Fruit fly (Drosophila melanogaster) whole organism, embryonic: ENCODE results near the gene topi.

ENCODE experiments used
- CG10147 ChIP-seq: fragments of 200-800 bp; sonication (Bioruptor generic); optimal IDR thresholded peaks from 2 replicates; lab custom pipeline; 2019; ENCODE audit warnings: missing biosample characterization, mild to moderate bottlenecking, missing genetic modification characterization, moderate library complexity
- CG11456 ChIP-seq: fragments of 200-800 bp; sonication (Bioruptor generic); IDR thresholded peaks from 3 replicates; pipeline ENCODE4 v1.3.6; 2022; ENCODE audit warnings: missing biosample characterization, missing genetic modification characterization
- CG12155 ChIP-seq: fragments of 200-800 bp; sonication (Bioruptor generic); optimal IDR thresholded peaks from 3 replicates; lab custom pipeline; 2016; ENCODE audit warnings: missing biosample characterization, missing genetic modification characterization
- CG17568 ChIP-seq: fragments of 200-800 bp; sonication (Bioruptor generic); optimal IDR thresholded peaks from 2 replicates; lab custom pipeline; 2018; ENCODE audit warnings: missing biosample characterization, mild to moderate bottlenecking, missing genetic modification characterization, moderate library complexity
- CG17829 ChIP-seq: fragments of 200-800 bp; optimal IDR thresholded peaks from 2 replicates; lab custom pipeline; 2019; ENCODE audit warnings: missing biosample characterization, mild to moderate bottlenecking, missing genetic modification characterization, moderate library complexity
- CG1792 ChIP-seq: fragments of 200-800 bp; sonication (Bioruptor generic); optimal IDR thresholded peaks from 2 replicates; lab custom pipeline; 2016; ENCODE audit warnings: missing biosample characterization, missing genetic modification characterization
- CG2712 ChIP-seq: fragments of 200-800 bp; optimal IDR thresholded peaks from 3 replicates; lab custom pipeline; 2019; ENCODE audit warnings: missing biosample characterization, mild to moderate bottlenecking, missing genetic modification characterization, moderate library complexity
- CG2889 ChIP-seq: fragments of 200-800 bp; sonication (Bioruptor generic); IDR thresholded peaks from 3 replicates; pipeline ENCODE4 v1.3.6; 2022; ENCODE audit warnings: missing biosample characterization, missing genetic modification characterization
- CG3726 ChIP-seq: fragments of 200-800 bp; sonication (Bioruptor generic); IDR thresholded peaks from 3 replicates; pipeline ENCODE4, ENCODE4 v1.3.6; 2022; ENCODE audit warnings: missing biosample characterization, missing genetic modification characterization
- CG6689 ChIP-seq: fragments of 200-800 bp; sonication (Bioruptor generic); IDR thresholded peaks from 2 replicates; pipeline ENCODE4 v1.3.6; 2022; ENCODE audit warnings: missing biosample characterization, missing genetic modification characterization
- CG7357 ChIP-seq: fragments of 200-800 bp; sonication (Bioruptor generic); IDR thresholded peaks from 3 replicates; pipeline ENCODE4 v1.3.6; 2022; ENCODE audit warnings: missing biosample characterization, missing genetic modification characterization
- CG7372 ChIP-seq: fragments of 200-800 bp; sonication (Bioruptor generic); IDR thresholded peaks from 2 replicates; pipeline ENCODE4 v1.3.6; 2022; ENCODE audit warnings: missing biosample characterization, missing genetic modification characterization
- CG7839 ChIP-seq: fragments of 200-800 bp; sonication (Bioruptor generic); optimal IDR thresholded peaks from 3 replicates; lab custom pipeline; 2018; ENCODE audit warnings: missing biosample characterization, mild to moderate bottlenecking, missing genetic modification characterization, moderate library complexity
- CG8290 ChIP-seq, 3 experiments: fragments of 200-800 bp; sonication (Bioruptor generic); optimal IDR thresholded peaks; 2 replicates each; lab custom pipeline; 2016 to 2019; ENCODE audit warnings: missing biosample characterization in 3 of 3, missing genetic modification characterization in 3 of 3, mild to moderate bottlenecking in 2 of 3, moderate library complexity in 1 of 3
- CG8388 ChIP-seq: fragments of 200-800 bp; sonication (Bioruptor generic); optimal IDR thresholded peaks from 2 replicates; lab custom pipeline; 2019; ENCODE audit warnings: missing biosample characterization, mild to moderate bottlenecking, missing genetic modification characterization, moderate library complexity
- Elba2 ChIP-seq: fragments of 200-800 bp; sonication (Bioruptor generic); optimal IDR thresholded peaks from 3 replicates; lab custom pipeline; 2016; ENCODE audit warnings: missing biosample characterization, missing genetic modification characterization
- Fer1 ChIP-seq: fragments of 200-800 bp; sonication (Bioruptor generic); optimal IDR thresholded peaks from 2 replicates; lab custom pipeline; 2017; ENCODE audit warnings: missing biosample characterization, mild to moderate bottlenecking, missing genetic modification characterization
- HLHmδ ChIP-seq: fragments of 200-800 bp; sonication (Bioruptor generic); optimal IDR thresholded peaks from 2 replicates; lab custom pipeline; 2018; ENCODE audit warnings: missing biosample characterization, mild to moderate bottlenecking, missing genetic modification characterization, moderate library complexity
- Hmr ChIP-seq: fragments of 200-800 bp; sonication (Bioruptor generic); optimal IDR thresholded peaks from 3 replicates; lab custom pipeline; 2017; ENCODE audit warnings: mild to moderate bottlenecking, missing biosample characterization, missing genetic modification reagents, missing genetic modification characterization
- Hsf ChIP-seq: fragments of 200-800 bp; sonication (Bioruptor generic); optimal IDR thresholded peaks from 3 replicates; lab custom pipeline; 2016; ENCODE audit warnings: missing biosample characterization, missing genetic modification characterization
- Myb ChIP-seq: fragments of 200-800 bp; sonication (Bioruptor generic); optimal IDR thresholded peaks from 2 replicates; lab custom pipeline; 2016; ENCODE audit warnings: missing biosample characterization, missing genetic modification characterization
- Nf-YB ChIP-seq: fragments of 200-800 bp; sonication (Bioruptor generic); optimal IDR thresholded peaks from 3 replicates; lab custom pipeline; 2019; ENCODE audit warnings: missing biosample characterization, mild to moderate bottlenecking, missing genetic modification characterization, moderate library complexity
- PHDP ChIP-seq: fragments of 200-800 bp; sonication (Bioruptor generic); optimal IDR thresholded peaks from 3 replicates; lab custom pipeline; 2018; ENCODE audit warnings: missing biosample characterization, mild to moderate bottlenecking, missing genetic modification characterization, moderate library complexity
- Ravus ChIP-seq: fragments of 200-800 bp; sonication (Bioruptor generic); IDR thresholded peaks from 2 replicates; pipeline ENCODE4 v1.3.6; 2022; ENCODE audit warnings: missing biosample characterization, missing genetic modification characterization
- Vsx1 ChIP-seq: fragments of 200-800 bp; sonication (Bioruptor generic); optimal IDR thresholded peaks from 2 replicates; lab custom pipeline; 2017; ENCODE audit warnings: missing biosample characterization, mild to moderate bottlenecking, missing genetic modification characterization, missing genetic modification reagents
- Xrp1 ChIP-seq: fragments of 200-800 bp; sonication (Bioruptor generic); IDR thresholded peaks from 2 replicates; pipeline ENCODE4 v1.3.6; 2022; ENCODE audit warnings: missing biosample characterization, missing genetic modification characterization
- ash1 ChIP-seq: fragments of 200-800 bp; sonication (Bioruptor generic); optimal IDR thresholded peaks from 2 replicates; lab custom pipeline; 2018; ENCODE audit warnings: missing biosample characterization, mild to moderate bottlenecking, missing genetic modification characterization
- az2 ChIP-seq: fragments of 200-800 bp; sonication (Bioruptor generic); optimal IDR thresholded peaks from 3 replicates; lab custom pipeline; 2016; ENCODE audit warnings: missing biosample characterization, missing genetic modification characterization
- cato ChIP-seq: fragments of 200-800 bp; sonication (Bioruptor generic); optimal IDR thresholded peaks from 2 replicates; lab custom pipeline; 2016; ENCODE audit warnings: missing biosample characterization, missing genetic modification characterization, borderline replicate concordance
- cg ChIP-seq: fragments of 200-800 bp; sonication (Bioruptor generic); optimal IDR thresholded peaks from 3 replicates; lab custom pipeline; 2019; ENCODE audit warnings: missing biosample characterization, mild to moderate bottlenecking, missing genetic modification characterization, moderate library complexity
- crol ChIP-seq: fragments of 200-800 bp; sonication (Bioruptor generic); IDR thresholded peaks from 2 replicates; pipeline ENCODE4 v1.3.6; 2022; ENCODE audit warnings: missing biosample characterization, missing genetic modification characterization
- ems ChIP-seq: fragments of 200-800 bp; sonication (Bioruptor generic); optimal IDR thresholded peaks from 3 replicates; lab custom pipeline; 2016; ENCODE audit warnings: missing biosample characterization, missing genetic modification characterization
- gt ChIP-seq: fragments of 200-800 bp; sonication (Bioruptor generic); IDR thresholded peaks from 2 replicates; pipeline ENCODE4 v1.3.6; 2022; ENCODE audit warnings: missing biosample characterization, missing genetic modification characterization
- h ChIP-seq: fragments of >200 bp; optimal IDR thresholded peaks from 2 replicates; lab custom pipeline; 2017
- ken ChIP-seq: fragments of 200-800 bp; sonication (Bioruptor generic); IDR thresholded peaks from 3 replicates; pipeline ENCODE4 v1.3.6; 2022; ENCODE audit warnings: missing biosample characterization, missing genetic modification characterization
- lmd ChIP-seq: fragments of 200-800 bp; sonication (Bioruptor generic); IDR thresholded peaks from 2 replicates; pipeline ENCODE4 v1.3.6; 2022; ENCODE audit warnings: missing biosample characterization, missing genetic modification characterization
- onecut ChIP-seq: fragments of 200-800 bp; sonication (Bioruptor generic); IDR thresholded peaks from 2 replicates; pipeline ENCODE4 v1.3.6; 2022; ENCODE audit warnings: missing biosample characterization, missing genetic modification characterization
- prd ChIP-seq, 3 experiments: fragments of >200 bp in 2 of 3; fragments of 200-800 bp in 1 of 3; sonication (Bioruptor generic) in 1 of 3; optimal IDR thresholded peaks in 2 of 3; IDR thresholded peaks in 1 of 3; 2 replicates in 2 of 3; 3 replicates in 1 of 3; pipeline versions ENCODE4 v1.3.6 to Lab custom; 2017 to 2022; ENCODE audit warnings: missing biosample characterization in 1 of 3, missing genetic modification characterization in 1 of 3
- pzg ChIP-seq: fragments of 200-800 bp; sonication (Bioruptor generic); optimal IDR thresholded peaks from 3 replicates; lab custom pipeline; 2018; ENCODE audit warnings: missing biosample characterization, mild to moderate bottlenecking, missing genetic modification characterization, moderate library complexity
- ranshi ChIP-seq: fragments of 200-800 bp; sonication (Bioruptor generic); IDR thresholded peaks from 2 replicates; pipeline ENCODE4 v1.3.6; 2022; ENCODE audit warnings: missing biosample characterization, missing genetic modification characterization
- repo ChIP-seq: fragments of 200-800 bp; sonication (Bioruptor generic); optimal IDR thresholded peaks from 2 replicates; lab custom pipeline; 2016; ENCODE audit warnings: missing biosample characterization, missing genetic modification characterization
- sens ChIP-seq: fragments of 200-800 bp; sonication (Bioruptor generic); peaks from one replicate; lab custom pipeline; 2016; ENCODE audit warnings: missing biosample characterization, missing genetic modification characterization
- sna ChIP-seq: fragments of 200-800 bp; sonication (Bioruptor generic); IDR thresholded peaks from 2 replicates; pipeline ENCODE4 v1.3.6; 2022; ENCODE audit warnings: missing biosample characterization, missing genetic modification characterization; ENCODE audit not compliant: partially characterized antibody
- tap ChIP-seq: fragments of 200-800 bp; optimal IDR thresholded peaks from 3 replicates; lab custom pipeline; 2019; ENCODE audit warnings: missing biosample characterization, mild to moderate bottlenecking, missing genetic modification characterization, moderate library complexity
- tll ChIP-seq, 2 experiments: fragments of 200-800 bp in 1 of 2; fragments of >200 bp in 1 of 2; sonication (Bioruptor generic) in 1 of 2; optimal IDR thresholded peaks; 2 replicates each; lab custom pipeline; 2017 to 2019; ENCODE audit warnings: missing biosample characterization in 2 of 2, missing genetic modification characterization in 2 of 2, mild to moderate bottlenecking in 1 of 2, moderate library complexity in 1 of 2
- trem ChIP-seq: fragments of 200-800 bp; optimal IDR thresholded peaks from 3 replicates; lab custom pipeline; 2019; ENCODE audit warnings: missing biosample characterization, mild to moderate bottlenecking, missing genetic modification characterization, moderate library complexity
- unc-4 ChIP-seq: fragments of 200-800 bp; sonication (Bioruptor generic); IDR thresholded peaks from 2 replicates; pipeline ENCODE4 v1.3.6; 2022; ENCODE audit warnings: missing biosample characterization, missing genetic modification characterization; ENCODE audit not compliant: partially characterized antibody

Gene topi

DNA sequence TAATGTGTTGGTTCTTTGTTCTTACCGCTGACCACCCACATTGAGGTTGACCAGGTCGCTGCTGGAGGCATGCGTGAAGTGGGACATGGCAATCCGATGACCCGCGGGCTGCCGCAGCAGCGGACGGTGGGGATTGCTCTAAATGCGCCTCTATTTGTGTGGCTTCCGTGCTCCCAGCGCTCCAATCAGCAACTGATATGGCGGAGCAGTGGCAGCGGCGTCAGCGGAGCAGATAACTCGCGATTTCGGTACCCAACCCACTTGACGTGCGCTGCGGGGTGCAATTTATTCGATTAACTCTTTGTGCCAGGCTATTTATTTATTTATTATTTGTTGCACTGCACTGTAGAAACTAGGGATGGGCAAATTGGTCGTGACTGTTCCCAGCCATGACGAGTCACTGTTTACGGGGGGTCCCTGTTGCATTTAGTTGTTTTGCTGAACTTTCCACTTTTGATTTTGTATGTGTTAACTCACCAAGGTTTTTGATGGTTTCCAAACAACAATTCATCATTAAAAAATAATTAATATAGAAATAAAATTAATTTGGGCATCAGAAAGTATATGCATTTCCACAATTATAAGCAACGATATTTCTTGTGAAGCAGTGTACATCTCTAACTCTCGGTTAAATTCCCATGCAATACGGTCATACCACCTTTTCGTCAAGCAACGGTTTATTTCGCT lies 25.9 kb downstream of the topi start, which contains the start of the genes CG9467 and CG8526 (continued):
- TF ChIP-seq Xrp1 (GFP tag; lab: Robert Waterston, UW) = peak; percentile 53; the same call in 1 of the 2 replicates
- TF ChIP-seq, all 482 proteins: peak for 243

DNA sequence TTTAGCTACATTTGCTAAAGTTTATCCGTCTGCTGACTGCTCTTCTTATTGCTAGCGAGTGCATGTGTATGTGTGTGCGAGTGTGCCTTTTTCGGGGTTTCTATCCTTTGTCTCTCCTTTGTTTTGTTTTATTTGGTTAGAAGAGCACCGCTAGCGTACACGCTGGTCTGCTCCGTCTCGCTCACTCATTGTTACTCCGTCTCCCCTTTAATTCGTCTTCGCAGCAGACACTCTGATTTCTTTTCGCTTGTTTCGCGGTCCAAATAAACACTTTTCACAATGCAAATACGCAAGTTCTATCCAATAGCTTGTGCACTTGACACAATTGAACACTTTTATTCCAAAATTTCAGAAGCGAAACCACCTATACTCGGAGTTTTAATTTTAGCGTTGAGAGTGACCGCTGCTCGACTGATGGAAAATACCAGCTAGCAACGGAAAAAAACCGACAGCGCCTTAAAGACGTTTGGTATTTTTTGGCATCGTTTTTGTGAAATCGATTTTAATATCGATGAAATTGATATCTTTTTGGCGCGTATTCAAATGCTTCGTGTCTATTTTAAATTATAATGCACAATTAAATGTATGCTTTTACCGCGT lies 34.1 kb downstream of the topi start, which contains the start of gene FBXO11:
Gene FBXO11 (minus strand): TSS at position 423 of the 600 bp plus-strand sequence.
- TF ChIP-seq CG11456 (GFP tag; lab: Robert Waterston, UW) = no peak
- TF ChIP-seq CG17829 (tag; lab: Kevin White, UChicago) = peak; percentile 11
- no peak for TF ChIP-seq ems (GFP tag; lab: Kevin White, UChicago)
- no peak for TF ChIP-seq CG3726 (GFP tag; lab: Robert Waterston, UW)
- TF ChIP-seq az2 (GFP tag; lab: Kevin White, UChicago) = no peak
- TF ChIP-seq PHDP (tag; lab: Kevin White, UChicago) = no peak
- TF ChIP-seq lmd = no peak
- TF ChIP-seq CG8290 (GFP tag; optimal IDR thresholded peaks at IDR 0.05; lab: Kevin White, UChicago) = peak; percentile 7
- no peak for TF ChIP-seq CG8290 (tag; optimal IDR thresholded peaks at IDR 0.05; lab: Kevin White, UChicago)
- no peak for TF ChIP-seq h
- peak; percentile 30 for TF ChIP-seq Myb (GFP tag; lab: Kevin White, UChicago)
- TF ChIP-seq CG2712 (tag; lab: Kevin White, UChicago) = no peak
- TF ChIP-seq repo (GFP tag; lab: Kevin White, UChicago) = peak; percentile 6
- TF ChIP-seq ash1 (GFP tag; lab: Kevin White, UChicago) = no peak
- TF ChIP-seq ken (GFP tag; lab: Robert Waterston, UW) = no peak
- TF ChIP-seq trem (tag; lab: Kevin White, UChicago) = peak; percentile 34
- TF ChIP-seq CG8388 (GFP tag; lab: Kevin White, UChicago) = no peak
- TF ChIP-seq Fer1 (GFP tag; lab: Kevin White, UChicago) = peak; percentile 33
- TF ChIP-seq gt = no peak
- no peak for TF ChIP-seq CG17568
- no peak for TF ChIP-seq cato (GFP tag; lab: Kevin White, UChicago)
- peak; percentile 94 for TF ChIP-seq cg (GFP tag; lab: Kevin White, UChicago)
- TF ChIP-seq crol (GFP tag; lab: Robert Waterston, UW) = peak; percentile 74
- peak; percentile 55 for TF ChIP-seq Elba2 (GFP tag; lab: Kevin White, UChicago)
- TF ChIP-seq Hsf (GFP tag; lab: Kevin White, UChicago) = no peak
- TF ChIP-seq CG7372 = no peak
- no peak for TF ChIP-seq CG1792 (GFP tag; lab: Kevin White, UChicago)
- TF ChIP-seq CG2889 (GFP tag; lab: Robert Waterston, UW) = no peak
- TF ChIP-seq CG7357 (GFP tag; lab: Robert Waterston, UW) = no peak
- no peak for TF ChIP-seq Vsx1 (GFP tag; lab: Kevin White, UChicago)
- TF ChIP-seq CG12155 (GFP tag; lab: Kevin White, UChicago) = no peak
- TF ChIP-seq CG7839 = no peak
- no peak for TF ChIP-seq tap (tag; lab: Kevin White, UChicago)
- no peak for TF ChIP-seq ranshi (GFP tag; lab: Robert Waterston, UW)
- TF ChIP-seq HLHmδ (GFP tag; lab: Kevin White, UChicago) = no peak
- no peak for TF ChIP-seq Ravus (GFP tag; lab: Robert Waterston, UW)
- peak; percentile 78 for TF ChIP-seq sens (GFP tag; lab: Kevin White, UChicago)
- no peak for TF ChIP-seq prd (optimal IDR thresholded peaks at IDR 0.05; lab: Kevin White, UChicago)
- no peak for TF ChIP-seq prd (GFP tag; IDR thresholded peaks at IDR 0.05; lab: Robert Waterston, UW)
- peak; percentile 51 for TF ChIP-seq Hmr
- no peak for TF ChIP-seq onecut (GFP tag; lab: Robert Waterston, UW)
- TF ChIP-seq unc-4 (GFP tag; lab: Robert Waterston, UW) = peak; percentile 65
- TF ChIP-seq sna (GFP tag; lab: Robert Waterston, UW) = no peak
- peak; percentile 88 for TF ChIP-seq pzg (GFP tag; lab: Kevin White, UChicago)
- TF ChIP-seq Nf-YB = peak; percentile 72
- TF ChIP-seq tll (GFP tag; optimal IDR thresholded peaks at IDR 0.05; lab: Kevin White, UChicago) = peak in 1 of 2 experiments; percentile 41
- TF ChIP-seq CG6689 (GFP tag; lab: Robert Waterston, UW) = no peak
- TF ChIP-seq CG10147 = no peak
